Fruit fly (Drosophila melanogaster) whole organism, embryonic: ENCODE data around the gene Mtch.

Source experiments
- CG10979 ChIP-seq: fragments of 200-800 bp; sonication (Bioruptor generic); optimal IDR thresholded peaks from 2 replicates; lab custom pipeline; 2018; ENCODE audit warnings: missing biosample characterization, mild to moderate bottlenecking, missing genetic modification characterization, moderate library complexity
- CG12155 ChIP-seq: fragments of 200-800 bp; sonication (Bioruptor generic); optimal IDR thresholded peaks from 3 replicates; lab custom pipeline; 2016; ENCODE audit warnings: missing biosample characterization, missing genetic modification characterization
- CG12219 ChIP-seq: fragments of 200-800 bp; sonication (Bioruptor generic); optimal IDR thresholded peaks from 3 replicates; lab custom pipeline; 2018; ENCODE audit warnings: missing biosample characterization, mild to moderate bottlenecking, missing genetic modification characterization
- CG1233 ChIP-seq: fragments of 200-800 bp; sonication (Bioruptor generic); optimal IDR thresholded peaks from 4 replicates; lab custom pipeline; 2018; ENCODE audit warnings: missing biosample characterization, mild to moderate bottlenecking, missing genetic modification characterization
- CG14441 ChIP-seq: fragments of 200-800 bp; sonication (Bioruptor generic); IDR thresholded peaks from 2 replicates; pipeline ENCODE4 v1.3.6; 2022; ENCODE audit warnings: missing biosample characterization, missing genetic modification characterization
- CG16863 ChIP-seq: fragments of 200-800 bp; sonication (Bioruptor generic); optimal IDR thresholded peaks from 3 replicates; lab custom pipeline; 2016; ENCODE audit warnings: missing biosample characterization, missing genetic modification characterization
- CG5245 ChIP-seq: fragments of 200-800 bp; sonication (Bioruptor generic); optimal IDR thresholded peaks from 3 replicates; lab custom pipeline; 2016; ENCODE audit warnings: missing biosample characterization, missing genetic modification characterization
- CG6683 ChIP-seq: fragments of 200-800 bp; sonication (Bioruptor generic); optimal IDR thresholded peaks from 2 replicates; lab custom pipeline; 2017; ENCODE audit warnings: missing biosample characterization, mild to moderate bottlenecking, missing genetic modification characterization, missing genetic modification reagents
- CG6765 ChIP-seq: fragments of 200-800 bp; sonication (Bioruptor generic); optimal IDR thresholded peaks from 3 replicates; lab custom pipeline; 2017; ENCODE audit warnings: missing biosample characterization, mild to moderate bottlenecking, missing genetic modification characterization
- CG6791 ChIP-seq: fragments of 200-800 bp; sonication (Bioruptor generic); IDR thresholded peaks from 3 replicates; pipeline ENCODE4 v1.3.6; 2022; ENCODE audit warnings: missing biosample characterization, missing genetic modification characterization; ENCODE audit not compliant: partially characterized antibody
- Camta ChIP-seq: fragments of 200-800 bp; sonication (Bioruptor generic); optimal IDR thresholded peaks from 2 replicates; lab custom pipeline; 2016; ENCODE audit warnings: missing biosample characterization, missing genetic modification characterization
- ERR ChIP-seq: fragments of 200-800 bp; sonication (Bioruptor generic); optimal IDR thresholded peaks from 2 replicates; lab custom pipeline; 2016; ENCODE audit warnings: missing biosample characterization, missing genetic modification characterization
- Eip74EF ChIP-seq, 2 experiments: fragments of 200-800 bp in 1 of 2; fragments of >200 bp in 1 of 2; sonication (Bioruptor generic) in 1 of 2; optimal IDR thresholded peaks; 2 replicates each; lab custom pipeline; 2017 to 2019; ENCODE audit warnings: missing biosample characterization in 2 of 2, missing genetic modification characterization in 2 of 2, mild to moderate bottlenecking in 1 of 2, moderate library complexity in 1 of 2
- Gug ChIP-seq: fragments of 200-800 bp; sonication (Bioruptor generic); IDR thresholded peaks from 4 replicates; pipeline ENCODE4 v1.3.6; 2022; ENCODE audit warnings: missing biosample characterization, missing genetic modification characterization
- HLHmδ ChIP-seq: fragments of 200-800 bp; sonication (Bioruptor generic); optimal IDR thresholded peaks from 2 replicates; lab custom pipeline; 2018; ENCODE audit warnings: missing biosample characterization, mild to moderate bottlenecking, missing genetic modification characterization, moderate library complexity
- Hr3 ChIP-seq: fragments of 200-800 bp; sonication (Bioruptor generic); optimal IDR thresholded peaks from 3 replicates; lab custom pipeline; 2016; ENCODE audit warnings: missing biosample characterization, missing genetic modification characterization
- Hr51 ChIP-seq, 2 experiments: fragments of 200-800 bp; sonication (Bioruptor generic); optimal IDR thresholded peaks; 2 replicates in 1 of 2; 3 replicates in 1 of 2; lab custom pipeline; 2016 to 2018; ENCODE audit warnings: missing biosample characterization in 2 of 2, missing genetic modification characterization in 2 of 2, mild to moderate bottlenecking in 1 of 2, moderate library complexity in 1 of 2
- NC2β ChIP-seq: fragments of 200-800 bp; sonication (Bioruptor generic); optimal IDR thresholded peaks from 2 replicates; lab custom pipeline; 2016; ENCODE audit warnings: missing biosample characterization, missing genetic modification characterization
- NFAT ChIP-seq: fragments of 200-800 bp; sonication (Bioruptor generic); IDR thresholded peaks from 2 replicates; pipeline ENCODE4 v1.3.6; 2022; ENCODE audit warnings: missing biosample characterization, missing genetic modification characterization
- Oli ChIP-seq: fragments of 200-800 bp; sonication (Bioruptor generic); optimal IDR thresholded peaks from 2 replicates; lab custom pipeline; 2018; ENCODE audit warnings: missing biosample characterization, mild to moderate bottlenecking, missing genetic modification characterization, moderate library complexity
- Opbp ChIP-seq: fragments of 200-800 bp; sonication (Bioruptor generic); IDR thresholded peaks from 3 replicates; pipeline ENCODE4 v1.3.6; 2022; ENCODE audit warnings: missing biosample characterization, missing genetic modification characterization; ENCODE audit not compliant: partially characterized antibody
- Optix ChIP-seq: fragments of 200-800 bp; sonication (Bioruptor generic); IDR thresholded peaks from 3 replicates; pipeline ENCODE4 v1.3.6; 2022; ENCODE audit warnings: missing biosample characterization, missing genetic modification characterization
- Scr ChIP-seq: fragments of 200-800 bp; sonication (Bioruptor generic); IDR thresholded peaks from 2 replicates; pipeline ENCODE4 v1.3.6; 2022; ENCODE audit warnings: missing biosample characterization, missing genetic modification characterization; ENCODE audit not compliant: partially characterized antibody
- Sox100B ChIP-seq: fragments of 200-800 bp; sonication (Bioruptor generic); optimal IDR thresholded peaks from 3 replicates; lab custom pipeline; 2018; ENCODE audit warnings: missing biosample characterization, mild to moderate bottlenecking, missing genetic modification characterization
- Sry-δ ChIP-seq: fragments of 200-800 bp; sonication (Bioruptor generic); optimal IDR thresholded peaks from 2 replicates; lab custom pipeline; 2016; ENCODE audit warnings: missing biosample characterization, missing genetic modification characterization
- ase ChIP-seq: fragments of 200-800 bp; sonication (Bioruptor generic); IDR thresholded peaks from 3 replicates; pipeline ENCODE4 v1.3.6; 2022; ENCODE audit warnings: missing biosample characterization, missing genetic modification characterization
- cato ChIP-seq: fragments of 200-800 bp; sonication (Bioruptor generic); optimal IDR thresholded peaks from 2 replicates; lab custom pipeline; 2016; ENCODE audit warnings: missing biosample characterization, missing genetic modification characterization, borderline replicate concordance
- chm ChIP-seq: fragments of 200-800 bp; sonication (Bioruptor generic); IDR thresholded peaks from 2 replicates; pipeline ENCODE4 v1.3.6; 2022; ENCODE audit warnings: missing biosample characterization, missing genetic modification characterization
- crc ChIP-seq: fragments of 200-800 bp; sonication (Bioruptor generic); optimal IDR thresholded peaks from 2 replicates; lab custom pipeline; 2016; ENCODE audit warnings: missing biosample characterization, missing genetic modification characterization
- dati ChIP-seq: fragments of 200-800 bp; sonication (Bioruptor generic); IDR thresholded peaks from 2 replicates; pipeline ENCODE4 v1.3.6; 2022; ENCODE audit warnings: missing biosample characterization, missing genetic modification characterization
- dpn ChIP-seq, 2 experiments: fragments of 200-800 bp; sonication (Bioruptor generic); optimal IDR thresholded peaks; 3 replicates each; lab custom pipeline; 2016; ENCODE audit warnings: missing biosample characterization in 2 of 2, missing genetic modification characterization in 2 of 2
- h ChIP-seq: fragments of >200 bp; optimal IDR thresholded peaks from 2 replicates; lab custom pipeline; 2017
- jigr1 ChIP-seq: fragments of 200-800 bp; sonication (Bioruptor generic); IDR thresholded peaks from 3 replicates; pipeline ENCODE4 v1.3.6; 2022; ENCODE audit warnings: missing biosample characterization, missing genetic modification characterization
- jumu ChIP-seq: fragments of 200-800 bp; sonication (Bioruptor generic); optimal IDR thresholded peaks from 3 replicates; lab custom pipeline; 2016; ENCODE audit warnings: missing biosample characterization, missing genetic modification characterization
- kni ChIP-seq: fragments of 200-800 bp; sonication (Bioruptor generic); optimal IDR thresholded peaks from 3 replicates; lab custom pipeline; 2017; ENCODE audit warnings: mild to moderate bottlenecking, missing biosample characterization, missing genetic modification reagents, missing genetic modification characterization
- lov ChIP-seq, 2 experiments: fragments of 200-800 bp in 1 of 2; fragments of >200 bp in 1 of 2; sonication (Bioruptor generic) in 1 of 2; IDR thresholded peaks in 1 of 2; optimal IDR thresholded peaks in 1 of 2; 2 replicates in 1 of 2; 3 replicates in 1 of 2; pipeline versions ENCODE4 v1.3.6 to Lab custom; 2017 to 2022; ENCODE audit warnings: missing biosample characterization in 1 of 2, missing genetic modification characterization in 1 of 2
- maf-S ChIP-seq: fragments of 200-800 bp; sonication (Bioruptor generic); optimal IDR thresholded peaks from 2 replicates; lab custom pipeline; 2016; ENCODE audit warnings: missing biosample characterization, missing genetic modification characterization
- p53 ChIP-seq: fragments of 200-800 bp; sonication (Bioruptor generic); optimal IDR thresholded peaks from 2 replicates; lab custom pipeline; 2016; ENCODE audit warnings: missing biosample characterization, missing genetic modification characterization
- pb ChIP-seq: fragments of 200-800 bp; sonication (Bioruptor generic); optimal IDR thresholded peaks from 3 replicates; lab custom pipeline; 2016; ENCODE audit warnings: missing biosample characterization, missing genetic modification characterization
- run ChIP-seq: fragments of 200-800 bp; sonication (Bioruptor generic); optimal IDR thresholded peaks from 3 replicates; lab custom pipeline; 2018; ENCODE audit warnings: missing biosample characterization, mild to moderate bottlenecking, missing genetic modification characterization
- sc ChIP-seq, 3 experiments: fragments of >200 bp in 2 of 3; fragments of 200-800 bp in 1 of 3; sonication (Bioruptor generic) in 1 of 3; optimal IDR thresholded peaks; 2 replicates in 2 of 3; 3 replicates in 1 of 3; lab custom pipeline; 2017; ENCODE audit warnings: mild to moderate bottlenecking in 1 of 3, missing biosample characterization in 1 of 3, missing genetic modification characterization in 1 of 3, missing genetic modification reagents in 1 of 3
- seq ChIP-seq: fragments of 200-800 bp; sonication (Bioruptor generic); IDR thresholded peaks from 2 replicates; pipeline ENCODE4 v1.3.6; 2022; ENCODE audit warnings: missing biosample characterization, missing genetic modification characterization
- shn ChIP-seq: fragments of 200-800 bp; sonication (Bioruptor generic); optimal IDR thresholded peaks from 3 replicates; lab custom pipeline; 2016; ENCODE audit warnings: missing biosample characterization, missing genetic modification characterization
- slou ChIP-seq: fragments of 200-800 bp; sonication (Bioruptor generic); optimal IDR thresholded peaks from 3 replicates; lab custom pipeline; 2016; ENCODE audit warnings: missing biosample characterization, missing genetic modification characterization
- tin ChIP-seq: fragments of 200-800 bp; sonication (Bioruptor generic); optimal IDR thresholded peaks from 3 replicates; lab custom pipeline; 2016; ENCODE audit warnings: missing biosample characterization, missing genetic modification characterization
- tna ChIP-seq: fragments of 200-800 bp; sonication (Bioruptor generic); IDR thresholded peaks from 2 replicates; pipeline ENCODE4 v1.3.6; 2022; ENCODE audit warnings: missing biosample characterization, missing genetic modification characterization; ENCODE audit not compliant: partially characterized antibody
- wdn ChIP-seq: fragments of 200-800 bp; sonication (Bioruptor generic); IDR thresholded peaks from 2 replicates; pipeline ENCODE4 v1.3.6; 2022; ENCODE audit warnings: missing biosample characterization, missing genetic modification characterization
- zen ChIP-seq: fragments of 200-800 bp; sonication (Bioruptor generic); optimal IDR thresholded peaks from 3 replicates; lab custom pipeline; 2018; ENCODE audit warnings: missing biosample characterization, mild to moderate bottlenecking, missing genetic modification characterization, moderate library complexity
- zen2 ChIP-seq: fragments of 200-800 bp; sonication (Bioruptor generic); IDR thresholded peaks from 3 replicates; pipeline ENCODE4 v1.3.6; 2022; ENCODE audit warnings: missing biosample characterization, missing genetic modification characterization; ENCODE audit not compliant: partially characterized antibody

The Mtch gene

DNA sequence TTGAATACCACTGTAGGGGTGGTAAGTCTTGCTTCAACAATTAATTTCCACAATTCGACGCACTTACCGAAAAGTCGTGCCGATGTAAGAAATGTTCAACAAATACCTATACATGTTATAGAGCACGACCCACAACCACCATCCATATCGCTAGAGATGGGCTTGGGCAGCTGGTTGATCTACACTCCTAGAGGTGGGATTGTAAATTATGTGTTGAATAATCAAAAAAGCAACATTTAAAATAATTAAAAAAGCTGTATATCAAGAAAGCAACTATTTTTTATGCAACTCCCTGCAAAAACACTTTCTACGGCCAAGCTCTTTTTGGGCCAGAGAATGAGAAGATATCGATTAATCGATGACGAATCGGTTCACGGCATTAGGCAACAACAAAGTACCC is at the start of gene Mtch, which contains the start of the genes CG34140 and Mkp (continued):
- peak; percentile 90 for TF ChIP-seq tna (GFP tag; lab: Robert Waterston, UW)
- peak; percentile 89 for TF ChIP-seq maf-S
- TF ChIP-seq dpn (GFP tag; optimal IDR thresholded peaks at IDR 0.05; lab: Kevin White, UChicago): peak; percentile 91
- peak; percentile 99 for TF ChIP-seq Sry-δ (GFP tag; lab: Kevin White, UChicago)
- TF ChIP-seq CG6791 (GFP tag; lab: Robert Waterston, UW): peak; percentile 74; the same call in 2 of the 3 replicates
- TF ChIP-seq kni (GFP tag; lab: Kevin White, UChicago): peak; percentile 81
- TF ChIP-seq ase (GFP tag; lab: Robert Waterston, UW): peak; percentile 78
- peak; percentile 88 for TF ChIP-seq ERR (GFP tag; lab: Kevin White, UChicago)
- TF ChIP-seq wdn (GFP tag; lab: Robert Waterston, UW): peak; percentile 67; the same call in 1 of the 2 replicates
- peak in 1 of 2 experiments; percentile 91 for TF ChIP-seq Hr51 (GFP tag; optimal IDR thresholded peaks at IDR 0.05; lab: Kevin White, UChicago)
- TF ChIP-seq HLHmδ (GFP tag; lab: Kevin White, UChicago): no peak
- TF ChIP-seq h (lab: Kevin White, UChicago): no peak
- TF ChIP-seq Hr3 (GFP tag; lab: Kevin White, UChicago): peak; percentile 85
- no peak for TF ChIP-seq Oli (tag; lab: Kevin White, UChicago)
- peak; percentile 76; the same call in 1 of the 2 replicates for TF ChIP-seq NFAT (GFP tag; lab: Robert Waterston, UW)
- TF ChIP-seq CG16863 (GFP tag; lab: Kevin White, UChicago): peak; percentile 85
- TF ChIP-seq run: peak; percentile 67
- no peak for TF ChIP-seq sc (optimal IDR thresholded peaks at IDR 0.05; lab: Kevin White, UChicago)
- TF ChIP-seq sc (GFP tag; optimal IDR thresholded peaks at IDR 0.05; lab: Kevin White, UChicago): no peak
- peak; percentile 39 for TF ChIP-seq pb (GFP tag; lab: Kevin White, UChicago)
- TF ChIP-seq zen: peak; percentile 78
- peak; percentile 98 for TF ChIP-seq Scr (GFP tag; lab: Robert Waterston, UW)
- peak; percentile 65 for TF ChIP-seq CG6683 (GFP tag; lab: Kevin White, UChicago)
- TF ChIP-seq CG10979 (tag; lab: Kevin White, UChicago): peak; percentile 76
- no peak for TF ChIP-seq lov (optimal IDR thresholded peaks at IDR 0.05; lab: Kevin White, UChicago)
- TF ChIP-seq lov (GFP tag; IDR thresholded peaks at IDR 0.05; lab: Robert Waterston, UW): peak; percentile 65; the same call in 1 of the 3 replicates
- TF ChIP-seq slou (GFP tag; lab: Kevin White, UChicago): peak; percentile 79
- TF ChIP-seq seq (GFP tag; lab: Robert Waterston, UW): peak; percentile 48; the same call in 1 of the 2 replicates
- TF ChIP-seq CG5245 (GFP tag; lab: Kevin White, UChicago): peak; percentile 69
- TF ChIP-seq jigr1 (GFP tag; lab: Robert Waterston, UW): no peak
- TF ChIP-seq Opbp (GFP tag; lab: Robert Waterston, UW): peak; percentile 82
- peak; percentile 83 for TF ChIP-seq Gug (GFP tag; lab: Robert Waterston, UW)
- TF ChIP-seq Camta (GFP tag; lab: Kevin White, UChicago): peak; percentile 79
- TF ChIP-seq zen2 (GFP tag; lab: Robert Waterston, UW): peak; percentile 88; the same call in 2 of the 3 replicates
- peak; percentile 80 for TF ChIP-seq shn (GFP tag; lab: Kevin White, UChicago)
- peak; percentile 56 for TF ChIP-seq CG6765 (GFP tag; lab: Kevin White, UChicago)
- TF ChIP-seq jumu (GFP tag; lab: Kevin White, UChicago): peak; percentile 91
- TF ChIP-seq Eip74EF (GFP tag; optimal IDR thresholded peaks at IDR 0.05; lab: Kevin White, UChicago): no peak
- TF ChIP-seq crc: peak; percentile 84
- TF ChIP-seq cato (GFP tag; lab: Kevin White, UChicago): peak; percentile 72
- peak; percentile 74 for TF ChIP-seq CG1233 (GFP tag; lab: Kevin White, UChicago)
- TF ChIP-seq NC2β (GFP tag; lab: Kevin White, UChicago): peak; percentile 82
- peak; percentile 78 for TF ChIP-seq CG14441
- peak; percentile 86 for TF ChIP-seq CG12155
- no peak for TF ChIP-seq dati
- peak; percentile 70 for TF ChIP-seq p53 (GFP tag; lab: Kevin White, UChicago)
- no peak for TF ChIP-seq Sox100B (GFP tag; lab: Kevin White, UChicago)
- TF ChIP-seq chm (GFP tag; lab: Robert Waterston, UW): peak; percentile 64
- peak; percentile 82 for TF ChIP-seq Optix (GFP tag; lab: Robert Waterston, UW)
- peak; percentile 91 for TF ChIP-seq tin (GFP tag; lab: Kevin White, UChicago)
- TF ChIP-seq CG12219: no peak
